Fruit fly (Drosophila melanogaster) whole organism, wandering third instar larva: ENCODE measurements around the gene stet.

Experiments
- GATAd ChIP-seq: sonication (Bioruptor generic); optimal IDR thresholded peaks from 2 replicates; lab custom pipeline; 2016; ENCODE audit warnings: missing biosample characterization, missing genetic modification characterization
- Mio ChIP-seq: sonication (Bioruptor generic); optimal IDR thresholded peaks from 2 replicates; lab custom pipeline; 2016; ENCODE audit warnings: missing biosample characterization, missing genetic modification characterization
- br ChIP-seq: fragments of 200-800 bp; sonication (Bioruptor generic); optimal IDR thresholded peaks from 2 replicates; lab custom pipeline; 2016; ENCODE audit warnings: missing biosample characterization, missing genetic modification characterization
- dsf ChIP-seq: sonication (Bioruptor generic); optimal IDR thresholded peaks from 2 replicates; lab custom pipeline; 2016; ENCODE audit warnings: missing biosample characterization, missing genetic modification characterization, borderline replicate concordance
- ey ChIP-seq: fragments of 200-800 bp; sonication (Bioruptor generic); optimal IDR thresholded peaks from 2 replicates; lab custom pipeline; 2016; ENCODE audit warnings: missing biosample characterization, missing genetic modification characterization
- foxo ChIP-seq, 2 experiments: fragments of 200-800 bp; sonication (Bioruptor generic); optimal IDR thresholded peaks; 2 replicates in 1 of 2; 3 replicates in 1 of 2; lab custom pipeline; 2016 to 2017; ENCODE audit warnings: missing biosample characterization in 2 of 2, missing genetic modification characterization in 2 of 2
- fru ChIP-seq: fragments of 200-800 bp; sonication (Bioruptor generic); optimal IDR thresholded peaks from 3 replicates; lab custom pipeline; 2016; ENCODE audit warnings: missing biosample characterization, mild to moderate bottlenecking, missing genetic modification characterization
- pan ChIP-seq: fragments of >200 bp; optimal IDR thresholded peaks from 2 replicates; lab custom pipeline; 2017
- psq ChIP-seq: fragments of 200-800 bp; sonication (Bioruptor generic); optimal IDR thresholded peaks from 3 replicates; lab custom pipeline; 2017; ENCODE audit warnings: missing biosample characterization, mild to moderate bottlenecking, missing genetic modification characterization, moderate library complexity
- usp ChIP-seq: fragments of >200 bp; optimal IDR thresholded peaks from 2 replicates; lab custom pipeline; 2017; ENCODE audit warnings: missing biosample characterization, missing genetic modification characterization
- woc ChIP-seq: sonication (Bioruptor generic); optimal IDR thresholded peaks from 2 replicates; lab custom pipeline; 2016; ENCODE audit warnings: missing biosample characterization, mild to moderate bottlenecking, missing genetic modification characterization

dm6 chr3L:1533699-1534431 lies 44.5 kb upstream of the stet start, which contains the start of gene Iml1:
- TF ChIP-seq fru (GFP tag; lab: Kevin White, UChicago) (no peak), GATAd (GFP tag; lab: Kevin White, UChicago) (no peak), usp (GFP tag; lab: Kevin White, UChicago) (no peak), dsf (GFP tag; lab: Kevin White, UChicago) (no peak), psq (GFP tag; lab: Kevin White, UChicago) (peak; percentile 88), ey (GFP tag; lab: Kevin White, UChicago) (no peak), foxo (GFP tag; optimal IDR thresholded peaks at IDR 0.05; lab: Kevin White, UChicago) (no peak), woc (no peak), pan (lab: Kevin White, UChicago) (no peak), Mio (GFP tag; lab: Kevin White, UChicago) (no peak), br (GFP tag; lab: Kevin White, UChicago) (no peak)
